Worm (Caenorhabditis elegans) whole organism, dauer: Measurements from ENCODE around the gene idpp-2.

Source experiments
- unc-62 ChIP-seq: sonication (generic microtip); optimal IDR thresholded peaks from 2 replicates; lab custom pipeline; 2017; ENCODE audit warnings: missing biosample characterization, missing genetic modification reagents, missing genetic modification characterization

idpp-2 gene

ce11 chrV:1335-1734 is at the start of gene idpp-2:
Gene idpp-2 (plus strand): TSS chrV:1635.
- TF ChIP-seq unc-62 (GFP tag; lab: Kevin White, UChicago), result no peak

- TF ChIP-seq unc-62 (GFP tag; lab: Kevin White, UChicago), result no peak
Measured at ce11 chrV:6271-6670, 4.8 kb downstream of the idpp-2 start.

ce11 chrV:7778-8445 is 6.5 kb downstream of the idpp-2 start, which contains the start of gene ife-3:
Gene ife-3 (minus strand): TSS chrV:7828.
- TF ChIP-seq unc-62 (GFP tag; lab: Kevin White, UChicago), result no peak

ce11 chrV:8716-9246 is 7.3 kb downstream of the idpp-2 start, which contains the start of gene B0348.10:
Gene B0348.10 (minus strand): TSS chrV:8739.
- TF ChIP-seq unc-62 (GFP tag; lab: Kevin White, UChicago), result no peak

ce11 chrV:11158-11557 is 9.7 kb downstream of the idpp-2 start:
- TF ChIP-seq unc-62 (GFP tag; lab: Kevin White, UChicago), result no peak

- TF ChIP-seq unc-62 (GFP tag; lab: Kevin White, UChicago), result no peak
Measured at ce11 chrV:11708-12107, 10.3 kb downstream of the idpp-2 start.

- no peak for TF ChIP-seq unc-62 (GFP tag; lab: Kevin White, UChicago)
Measured at ce11 chrV:16067-16845, 14.8 kb downstream of the idpp-2 start.

- TF ChIP-seq unc-62 (GFP tag; lab: Kevin White, UChicago), result no peak
Measured at ce11 chrV:20518-20917, 19.1 kb downstream of the idpp-2 start, which contains the start of gene egl-8. Gene egl-8 (plus strand): TSS chrV:20818.

ce11 chrV:21848-22247 is 20.4 kb downstream of the idpp-2 start:
- TF ChIP-seq unc-62 (GFP tag; lab: Kevin White, UChicago), result no peak

ce11 chrV:24181-24580 is 22.7 kb downstream of the idpp-2 start:
- no peak for TF ChIP-seq unc-62 (GFP tag; lab: Kevin White, UChicago)

ce11 chrV:27604-28003 is 26.2 kb downstream of the idpp-2 start:
- no peak for TF ChIP-seq unc-62 (GFP tag; lab: Kevin White, UChicago)

- no peak for TF ChIP-seq unc-62 (GFP tag; lab: Kevin White, UChicago)
Measured at ce11 chrV:28270-28669, 26.8 kb downstream of the idpp-2 start.

ce11 chrV:29823-30222 is 28.4 kb downstream of the idpp-2 start:
- no peak for TF ChIP-seq unc-62 (GFP tag; lab: Kevin White, UChicago)

ce11 chrV:37729-38128 is 36.3 kb downstream of the idpp-2 start:
- TF ChIP-seq unc-62 (GFP tag; lab: Kevin White, UChicago), result no peak

- TF ChIP-seq unc-62 (GFP tag; lab: Kevin White, UChicago), result no peak
Measured at ce11 chrV:43070-43469, 41.6 kb downstream of the idpp-2 start.

- no peak for TF ChIP-seq unc-62 (GFP tag; lab: Kevin White, UChicago)
Measured at ce11 chrV:44026-44425, 42.6 kb downstream of the idpp-2 start.
